Worm (Caenorhabditis elegans) whole organism, L2 larva: ENCODE data around the gene F25D1.3.

Experiments used
- ceh-16 ChIP-seq: fragments of 150-350 bp; optimal IDR thresholded peaks from 2 replicates; lab custom pipeline; 2014; ENCODE audit warnings: missing biosample characterization, missing genetic modification characterization
- ceh-82 ChIP-seq: fragments of 150-350 bp; optimal IDR thresholded peaks from 2 replicates; lab custom pipeline; 2014; ENCODE audit warnings: missing biosample characterization, missing genetic modification characterization
- lsy-2 ChIP-seq, 2 experiments: fragments of 150-350 bp in 1 of 2; sonication (generic microtip) in 1 of 2; optimal IDR thresholded peaks; 2 replicates each; lab custom pipeline; 2014 to 2017; ENCODE audit warnings: missing biosample characterization in 2 of 2, missing genetic modification characterization in 2 of 2
- nhr-77 ChIP-seq: fragments of 150-350 bp; optimal IDR thresholded peaks from 2 replicates; lab custom pipeline; 2014; ENCODE audit warnings: missing biosample characterization, missing genetic modification characterization
- unc-55 ChIP-seq: fragments of 150-350 bp; sonication (generic microtip); optimal IDR thresholded peaks from 3 replicates; lab custom pipeline; 2014; ENCODE audit warnings: missing biosample characterization, missing genetic modification reagents, missing genetic modification characterization
- unc-62 ChIP-seq: fragments of 150-350 bp; optimal IDR thresholded peaks from 2 replicates; lab custom pipeline; 2014; ENCODE audit warnings: missing biosample characterization, missing genetic modification reagents, missing genetic modification characterization

ce11 chrV:10564830-10565365 is 36.4 kb downstream of the F25D1.3 start, which contains the start of gene cat-4:
- no peak for TF ChIP-seq ceh-16 (tag; lab: Kevin White, UChicago)
- no peak for TF ChIP-seq unc-62 (GFP tag; lab: Kevin White, UChicago)
- no peak for TF ChIP-seq ceh-82
- TF ChIP-seq nhr-77 (tag; lab: Kevin White, UChicago): no peak
- TF ChIP-seq lsy-2 (tag; optimal IDR thresholded peaks at IDR 0.05; lab: Kevin White, UChicago): no peak
- no peak for TF ChIP-seq unc-55 (GFP tag; lab: Kevin White, UChicago)
